Worm (Caenorhabditis elegans) whole organism, late embryonic: ENCODE measurements around the gene sptl-2.

ENCODE experiments used
- F13H6.1 ChIP-seq: sonication (generic microtip); optimal IDR thresholded peaks from 2 replicates; lab custom pipeline; 2016; ENCODE audit warnings: missing genetic modification characterization, missing compliant biosample characterization
- K02D7.2 ChIP-seq: sonication (generic microtip); optimal IDR thresholded peaks from 2 replicates; lab custom pipeline; 2017; ENCODE audit warnings: mild to moderate bottlenecking, missing genetic modification characterization, missing compliant biosample characterization
- K09A11.1 ChIP-seq: sonication (generic microtip); optimal IDR thresholded peaks from 2 replicates; lab custom pipeline; 2017; ENCODE audit warnings: antibody characterized with exemption, mild to moderate bottlenecking, missing genetic modification characterization, missing compliant biosample characterization; ENCODE audit not compliant: insufficient read depth
- Y22D7AL.16 ChIP-seq: sonication (generic microtip); optimal IDR thresholded peaks from 2 replicates; lab custom pipeline; 2016; ENCODE audit warnings: missing genetic modification characterization, missing compliant biosample characterization
- ama-1 ChIP-seq: fragments of 150-350 bp; optimal IDR thresholded peaks from 2 replicates; lab custom pipeline; 2014
- ceh-14 ChIP-seq: sonication (generic microtip); optimal IDR thresholded peaks from 2 replicates; lab custom pipeline; 2016; ENCODE audit warnings: missing genotype, missing genetic modification characterization, missing compliant biosample characterization
- ceh-2 ChIP-seq: sonication (generic microtip); optimal IDR thresholded peaks from 2 replicates; lab custom pipeline; 2016; ENCODE audit warnings: missing genotype, missing genetic modification characterization, missing compliant biosample characterization
- ceh-22 ChIP-seq: sonication (generic microtip); optimal IDR thresholded peaks from 2 replicates; lab custom pipeline; 2017; ENCODE audit warnings: missing biosample characterization, missing genetic modification characterization
- ceh-30 ChIP-seq: fragments of 150-350 bp; optimal IDR thresholded peaks from 2 replicates; lab custom pipeline; 2014; ENCODE audit warnings: missing biosample characterization, missing genetic modification characterization
- ceh-34 ChIP-seq: sonication (generic microtip); optimal IDR thresholded peaks from 2 replicates; lab custom pipeline; 2016; ENCODE audit warnings: mild to moderate bottlenecking, missing genetic modification characterization, missing compliant biosample characterization
- ceh-45 ChIP-seq: fragments of 200-800 bp; sonication (Bioruptor generic); IDR thresholded peaks from 2 replicates; pipeline ENCODE4 v1.3.6; 2022; ENCODE audit warnings: missing genetic modification reagents, missing genetic modification characterization, missing compliant biosample characterization
- dmd-4 ChIP-seq: sonication (generic microtip); optimal IDR thresholded peaks from 2 replicates; lab custom pipeline; 2016; ENCODE audit warnings: borderline replicate concordance, missing genetic modification characterization, missing compliant biosample characterization
- dve-1 ChIP-seq: sonication (generic microtip); optimal IDR thresholded peaks from 2 replicates; lab custom pipeline; 2017; ENCODE audit warnings: antibody characterized with exemption, mild to moderate bottlenecking, missing genetic modification characterization, missing compliant biosample characterization
- elt-2 ChIP-seq: sonication (generic microtip); optimal IDR thresholded peaks from 2 replicates; lab custom pipeline; 2016; ENCODE audit warnings: missing genetic modification reagents, missing genetic modification characterization, missing compliant biosample characterization
- elt-4 ChIP-seq: sonication (generic microtip); optimal IDR thresholded peaks from 2 replicates; lab custom pipeline; 2016; ENCODE audit warnings: missing genetic modification characterization, missing compliant biosample characterization
- eyg-1 ChIP-seq: sonication (generic microtip); optimal IDR thresholded peaks from 2 replicates; lab custom pipeline; 2016; ENCODE audit warnings: missing genotype, missing genetic modification characterization, missing compliant biosample characterization
- fax-1 ChIP-seq: sonication (generic microtip); optimal IDR thresholded peaks from 2 replicates; lab custom pipeline; 2016; ENCODE audit warnings: missing genotype, missing genetic modification characterization, missing compliant biosample characterization
- fkh-10 ChIP-seq: fragments of 150-350 bp; optimal IDR thresholded peaks from 2 replicates; lab custom pipeline; 2014; ENCODE audit warnings: missing biosample characterization, missing genetic modification reagents, missing genetic modification characterization
- fkh-6 ChIP-seq: sonication (generic microtip); optimal IDR thresholded peaks from 2 replicates; lab custom pipeline; 2016; ENCODE audit warnings: missing genetic modification characterization, missing compliant biosample characterization
- hlh-15 ChIP-seq: sonication (generic microtip); optimal IDR thresholded peaks from 2 replicates; lab custom pipeline; 2016; ENCODE audit warnings: missing genetic modification characterization, missing compliant biosample characterization
- hlh-30 ChIP-seq: sonication (generic microtip); optimal IDR thresholded peaks from 2 replicates; lab custom pipeline; 2017; ENCODE audit warnings: antibody characterized with exemption, missing genetic modification characterization, missing compliant biosample characterization; ENCODE audit not compliant: insufficient read depth
- hlh-6 ChIP-seq: sonication (generic microtip); optimal IDR thresholded peaks from 2 replicates; lab custom pipeline; 2016; ENCODE audit warnings: missing genotype, missing genetic modification characterization, missing compliant biosample characterization
- nfya-1 ChIP-seq: sonication (generic microtip); optimal IDR thresholded peaks from 2 replicates; lab custom pipeline; 2017; ENCODE audit warnings: missing genetic modification characterization, mild to moderate bottlenecking, missing compliant biosample characterization, antibody characterized with exemption, moderate library complexity
- odd-2 ChIP-seq: sonication (generic microtip); optimal IDR thresholded peaks from 2 replicates; lab custom pipeline; 2017; ENCODE audit warnings: antibody characterized with exemption, mild to moderate bottlenecking, missing genetic modification characterization, missing compliant biosample characterization
- ref-2 ChIP-seq: sonication (generic microtip); optimal IDR thresholded peaks from 2 replicates; lab custom pipeline; 2016; ENCODE audit warnings: missing genetic modification characterization, missing compliant biosample characterization
- rnt-1 ChIP-seq: sonication (generic microtip); optimal IDR thresholded peaks from 2 replicates; lab custom pipeline; 2016; ENCODE audit warnings: missing genetic modification characterization, missing compliant biosample characterization
- ttx-3 ChIP-seq: sonication (generic microtip); optimal IDR thresholded peaks from 2 replicates; lab custom pipeline; 2016; ENCODE audit warnings: missing genetic modification reagents, missing genetic modification characterization, missing compliant biosample characterization
- unc-3 ChIP-seq, 2 experiments: fragments of 200-800 bp in 1 of 2; sonication (Bioruptor generic) in 1 of 2; sonication (generic microtip) in 1 of 2; conservative IDR thresholded peaks in 1 of 2; optimal IDR thresholded peaks in 1 of 2; 2 replicates each; pipeline versions ENCODE4 v1.3.6 to Lab custom; 2016 to 2022; ENCODE audit warnings: missing compliant biosample characterization in 2 of 2, missing genetic modification characterization in 2 of 2, missing genetic modification reagents in 1 of 2
- unc-42 ChIP-seq: sonication (generic microtip); optimal IDR thresholded peaks from 2 replicates; lab custom pipeline; 2016; ENCODE audit warnings: missing genotype, missing genetic modification characterization, missing compliant biosample characterization
- zip-5 ChIP-seq: sonication (generic microtip); optimal IDR thresholded peaks from 2 replicates; lab custom pipeline; 2016; ENCODE audit warnings: missing genetic modification characterization, missing compliant biosample characterization
- ztf-16 ChIP-seq: sonication (generic microtip); optimal IDR thresholded peaks from 2 replicates; lab custom pipeline; 2017; ENCODE audit warnings: missing genetic modification characterization, missing compliant biosample characterization

Gene sptl-2

DNA sequence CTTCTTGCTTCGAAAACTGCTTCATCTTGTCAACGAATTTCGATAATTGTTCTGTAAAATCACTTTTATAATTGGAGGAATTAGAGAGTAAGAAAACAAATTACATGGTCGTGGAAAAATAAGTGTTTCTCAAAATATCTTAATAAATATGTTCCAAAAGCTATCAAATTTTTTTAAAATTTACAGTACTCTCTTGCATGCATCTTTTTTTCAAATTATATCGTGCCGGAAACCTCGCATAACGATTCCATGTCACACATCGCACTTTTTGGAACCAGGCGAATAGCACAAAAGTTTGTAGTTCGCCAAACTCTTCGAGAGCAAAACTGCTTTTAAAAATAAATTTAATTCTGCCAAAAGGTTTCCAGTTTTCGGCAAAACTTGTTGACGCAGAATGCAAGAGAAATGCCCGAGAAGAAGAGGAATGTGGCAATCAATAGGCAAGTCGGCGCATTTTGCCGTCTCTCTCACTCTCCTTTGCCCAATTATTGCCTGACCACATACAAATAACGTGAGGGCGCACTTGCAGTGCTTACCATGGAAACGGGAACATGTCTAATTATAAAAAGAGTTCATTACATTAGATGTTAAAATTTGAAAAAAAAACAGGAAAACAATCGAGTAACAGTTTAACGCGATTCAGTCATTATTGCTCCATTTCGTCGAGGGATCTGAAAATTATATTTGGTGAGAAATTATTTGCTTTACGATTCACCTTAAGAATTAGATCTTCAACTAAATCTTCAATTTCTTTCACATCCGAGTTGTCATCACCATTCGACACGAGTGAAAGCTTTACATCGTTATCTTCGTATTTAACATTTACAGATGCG lies 9.3 kb upstream of the sptl-2 start, which contains the start of gene Y97E10AR.3:
Y97E10AR.3 (minus strand) TSS at position 51 of the 833 bp plus-strand sequence.
- no peak for TF ChIP-seq fkh-10 (GFP tag; lab: Kevin White, UChicago)
- peak; percentile 21 for TF ChIP-seq unc-42 (tag; lab: Kevin White, UChicago)
- no peak for TF ChIP-seq ztf-16 (tag; lab: Kevin White, UChicago)
- no peak for TF ChIP-seq ref-2 (tag; lab: Kevin White, UChicago)
- TF ChIP-seq hlh-15 (tag; lab: Kevin White, UChicago), result no peak
- no peak for TF ChIP-seq rnt-1
- no peak for TF ChIP-seq Y22D7AL.16 (tag; lab: Kevin White, UChicago)

DNA sequence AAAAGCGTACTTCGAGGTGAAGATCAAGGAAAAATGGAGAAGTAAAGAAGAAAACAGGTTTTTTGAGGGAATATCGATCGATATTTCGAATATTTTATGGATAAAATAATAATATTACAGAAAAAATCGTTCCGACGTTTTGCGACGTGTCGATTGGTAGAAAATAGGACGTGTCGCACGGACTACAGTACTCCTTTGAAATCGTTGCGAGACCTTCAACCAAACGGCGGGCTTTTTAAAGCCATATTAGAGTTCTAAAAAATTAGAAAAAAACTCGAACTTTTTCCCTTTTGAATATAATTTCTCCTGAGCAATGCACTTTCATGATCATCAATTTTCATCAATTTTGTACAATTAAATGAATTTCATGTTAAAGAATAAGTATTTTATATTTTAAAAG lies 6.9 kb upstream of the sptl-2 start, which contains the start of gene Y97E10AR.4:
Y97E10AR.4 (minus strand) TSS at position 131 of the 400 bp plus-strand sequence.
- TF ChIP-seq unc-3 (GFP tag; conservative IDR thresholded peaks at IDR 0.05; lab: Robert Waterston, UW), result no peak
- TF ChIP-seq unc-3 (tag; optimal IDR thresholded peaks at IDR 0.05; lab: Kevin White, UChicago), result no peak
- TF ChIP-seq ceh-45, result no peak
- TF ChIP-seq nfya-1 (tag; lab: Kevin White, UChicago), result no peak
- TF ChIP-seq ceh-22, result no peak
- no peak for TF ChIP-seq ceh-14 (tag; lab: Kevin White, UChicago)
- TF ChIP-seq elt-4 (tag; lab: Kevin White, UChicago), result no peak
- TF ChIP-seq ceh-30 (tag; lab: Kevin White, UChicago), result no peak
- no peak for TF ChIP-seq fax-1
- no peak for TF ChIP-seq ama-1 (lab: Kevin White, UChicago)
- no peak for TF ChIP-seq zip-5 (tag; lab: Kevin White, UChicago)
- TF ChIP-seq eyg-1, result no peak
- no peak for TF ChIP-seq K09A11.1 (tag; lab: Kevin White, UChicago)
- TF ChIP-seq ttx-3, result no peak
- TF ChIP-seq dmd-4 (tag; lab: Kevin White, UChicago), result no peak
- no peak for TF ChIP-seq fkh-6 (tag; lab: Kevin White, UChicago)
- TF ChIP-seq ceh-2, result no peak
- no peak for TF ChIP-seq elt-2 (tag; lab: Kevin White, UChicago)
- no peak for TF ChIP-seq odd-2 (tag; lab: Kevin White, UChicago)
- no peak for TF ChIP-seq ceh-34 (tag; lab: Kevin White, UChicago)
- no peak for TF ChIP-seq F13H6.1 (tag; lab: Kevin White, UChicago)

DNA sequence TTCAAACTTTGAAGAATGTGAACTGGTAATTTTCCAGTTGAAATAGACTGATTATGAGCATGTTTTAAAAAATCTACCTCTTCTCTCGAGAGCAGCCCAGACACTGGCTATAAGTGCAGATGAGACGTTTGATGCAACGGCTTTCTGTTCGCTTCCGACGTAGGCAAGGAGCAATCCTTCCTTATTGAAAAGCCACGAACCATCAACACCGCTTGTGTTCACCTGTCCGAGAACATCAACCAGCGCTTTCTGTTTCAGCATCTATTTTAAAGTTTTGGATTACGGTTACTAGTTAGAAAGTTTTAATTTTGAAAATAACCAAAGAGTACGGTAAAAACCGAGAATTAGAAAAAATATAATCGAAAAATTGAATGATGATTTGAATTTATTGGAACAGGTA lies 6.2 kb upstream of the sptl-2 start, which contains the start of gene lmtr-2:
lmtr-2 (minus strand) TSS at position 261 of the 400 bp plus-strand sequence.
- TF ChIP-seq hlh-6 (tag; lab: Kevin White, UChicago) (no peak), ama-1 (lab: Kevin White, UChicago) (peak; percentile 33)

DNA sequence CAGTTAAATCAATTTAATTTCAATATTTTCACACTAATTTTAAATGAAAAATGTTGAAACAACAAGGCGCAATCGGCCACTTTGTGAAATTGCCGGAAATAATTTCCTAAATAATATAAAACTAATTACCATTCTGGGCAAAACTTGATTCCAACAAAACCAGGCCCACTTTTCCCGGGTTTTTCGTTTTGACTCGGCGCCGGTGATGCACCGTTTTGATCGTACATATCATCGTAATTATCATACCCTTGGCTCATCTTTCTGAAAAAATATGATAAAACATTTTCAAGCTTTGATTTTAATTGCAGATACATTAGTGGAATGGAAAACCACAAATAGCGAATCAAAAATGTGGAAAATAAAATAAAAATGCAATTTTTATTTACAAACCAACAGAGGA lies 5.0 kb upstream of the sptl-2 start, which contains the start of gene rpb-9:
rpb-9 (minus strand) TSS at position 314 of the 400 bp plus-strand sequence.
- TF ChIP-seq dve-1 (tag; lab: Kevin White, UChicago) (no peak), K02D7.2 (tag; lab: Kevin White, UChicago) (no peak), ceh-45 (no peak)

DNA sequence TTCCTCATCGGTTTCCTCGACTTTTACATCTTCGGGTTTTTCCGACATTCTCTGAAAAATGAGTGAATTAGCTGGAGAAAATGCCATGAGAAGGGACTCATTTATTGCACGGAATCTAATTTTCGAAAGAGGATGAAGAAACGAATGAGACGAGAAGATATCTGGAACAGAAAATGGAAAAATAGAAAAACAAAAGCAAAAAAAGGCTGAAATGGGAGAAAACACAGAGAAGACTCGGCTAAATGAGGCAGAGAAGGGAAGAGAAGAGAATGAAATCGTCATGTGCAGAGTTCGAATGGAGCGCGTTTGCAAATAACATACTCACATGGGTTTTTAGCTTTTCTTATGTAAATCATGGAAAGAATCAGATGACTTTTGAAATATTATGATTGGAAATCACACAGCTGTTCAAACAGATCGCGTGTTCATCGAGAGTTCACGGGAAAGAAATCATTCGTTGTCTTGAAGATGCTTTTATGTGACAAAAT lies 3.1 kb upstream of the sptl-2 start, which contains the start of gene Y97E10AR.6:
Y97E10AR.6 (minus strand) TSS at position 51 of the 488 bp plus-strand sequence.
- TF ChIP-seq hlh-30 (tag; lab: Kevin White, UChicago) (peak; percentile 90), unc-42 (tag; lab: Kevin White, UChicago) (peak; percentile 30), fkh-10 (GFP tag; lab: Kevin White, UChicago) (no peak)
